Fruit fly (Drosophila melanogaster) Kc167 (cell line): Measurements from ENCODE around the gene GlcAT-P.

Experiments
- Myc ChIP-seq: fragments of >200 bp; optimal IDR thresholded peaks from 2 replicates; lab custom pipeline; 2017; ENCODE audit warnings: missing external identifiers
- h ChIP-seq: fragments of >200 bp; optimal IDR thresholded peaks from 3 replicates; lab custom pipeline; 2018; ENCODE audit warnings: missing external identifiers
- insv ChIP-seq: fragments of >200 bp; optimal IDR thresholded peaks from 3 replicates; lab custom pipeline; 2018; ENCODE audit warnings: missing external identifiers
- psq ChIP-seq: fragments of >200 bp; optimal IDR thresholded peaks from 2 replicates; lab custom pipeline; 2017; ENCODE audit warnings: missing external identifiers
- ttk ChIP-seq: sonication (Bioruptor generic); optimal IDR thresholded peaks from 2 replicates; lab custom pipeline; 2017; ENCODE audit warnings: missing external identifiers

DNA sequence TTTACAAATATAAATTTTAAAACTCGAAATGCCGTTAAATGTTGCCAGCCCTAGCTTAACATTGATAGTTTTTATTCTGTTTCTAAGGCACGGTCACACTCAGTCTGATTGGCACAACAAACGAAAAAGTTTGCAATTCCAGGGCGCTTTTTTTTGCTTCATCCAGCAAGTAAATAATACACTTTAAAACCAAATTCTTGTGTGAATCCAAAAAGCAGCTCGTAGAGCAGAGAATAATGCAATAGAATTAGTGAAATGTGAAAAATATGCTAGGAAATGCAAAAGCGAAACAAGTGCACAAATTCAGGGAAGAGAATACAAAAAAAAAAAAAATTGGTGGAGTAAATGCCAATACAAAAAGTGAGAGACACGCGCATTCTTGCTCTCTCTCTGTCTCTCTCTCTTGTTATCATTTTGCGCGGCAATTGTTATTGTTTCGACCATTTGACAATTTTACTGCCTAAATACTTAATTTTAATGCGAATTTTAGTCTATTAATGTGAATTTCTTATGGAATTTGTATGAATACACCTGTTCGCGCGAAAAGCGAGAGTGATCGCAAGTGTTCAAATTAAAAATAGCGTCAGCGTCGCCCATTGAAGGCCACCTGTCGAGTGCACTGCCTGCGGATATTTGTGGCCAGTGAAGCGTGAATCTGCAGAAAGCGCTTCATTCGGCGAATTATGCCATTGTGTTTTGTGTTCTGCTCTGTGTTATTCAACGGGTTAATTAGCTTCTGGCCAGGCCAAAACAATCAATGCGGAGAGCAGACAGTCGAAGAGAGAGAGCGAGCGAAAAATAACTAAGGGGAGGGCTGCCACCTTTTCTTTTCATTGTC lies 17.3 kb upstream of the GlcAT-P start, which contains the start of gene CG42671:
- TF ChIP-seq psq (lab: Kevin White, UChicago), result no peak
- no peak for TF ChIP-seq ttk
- TF ChIP-seq h (lab: Kevin White, UChicago), result no peak
- no peak for TF ChIP-seq insv (lab: Kevin White, UChicago)
- no peak for TF ChIP-seq Myc (lab: Kevin White, UChicago)
